Worm (Caenorhabditis elegans) whole organism, midembryonic: ENCODE results near the gene zig-3.

Experiments
- cog-1 ChIP-seq: sonication (generic microtip); optimal IDR thresholded peaks from 2 replicates; lab custom pipeline; 2016; ENCODE audit warnings: missing genetic modification characterization, missing compliant biosample characterization
- flt-1 ChIP-seq: fragments of 200-800 bp; sonication (Bioruptor generic); IDR thresholded peaks from 2 replicates; pipeline ENCODE4 v1.3.6; 2022; ENCODE audit warnings: missing genetic modification characterization, missing compliant biosample characterization
- ztf-29 ChIP-seq: fragments of 200-800 bp; sonication (Bioruptor generic); IDR thresholded peaks from 2 replicates; pipeline ENCODE4 v1.3.6; 2022; ENCODE audit warnings: missing genetic modification reagents, missing genetic modification characterization, missing compliant biosample characterization

- TF ChIP-seq cog-1: no peak
- TF ChIP-seq flt-1: no peak
- TF ChIP-seq ztf-29: no peak
Observed at ce11 chrX:7902976-7903375, 27.6 kb upstream of the zig-3 start, which contains the start of gene C39D10.11.
